Fruit fly (Drosophila melanogaster) whole organism, prepupa: ENCODE measurements around the gene IFT46.
A peak's percentile ranks its signal among the peaks of the same experiment; 100 is the strongest.

ENCODE experiments used
- Blimp-1 ChIP-seq: fragments of 200-800 bp; sonication (Bioruptor generic); optimal IDR thresholded peaks from 3 replicates; lab custom pipeline; 2017; ENCODE audit warnings: missing biosample characterization, missing genetic modification characterization, mild to moderate bottlenecking, moderate library complexity, missing genetic modification reagents
- CG11294 ChIP-seq: fragments of 200-800 bp; sonication (Bioruptor generic); IDR thresholded peaks from 2 replicates; pipeline ENCODE4 v1.3.6; 2022; ENCODE audit warnings: missing biosample characterization, missing genetic modification characterization
- CG32006 ChIP-seq: fragments of 200-800 bp; sonication (Bioruptor generic); optimal IDR thresholded peaks from 3 replicates; lab custom pipeline; 2017; ENCODE audit warnings: missing biosample characterization, mild to moderate bottlenecking, missing genetic modification characterization
- Eip93F ChIP-seq: fragments of 200-800 bp; sonication (Bioruptor generic); optimal IDR thresholded peaks from 2 replicates; lab custom pipeline; 2016; ENCODE audit warnings: missing biosample characterization, mild to moderate bottlenecking, missing genetic modification characterization
- Sox102F ChIP-seq: fragments of 200-800 bp; sonication (Bioruptor generic); optimal IDR thresholded peaks from 2 replicates; lab custom pipeline; 2016; ENCODE audit warnings: missing biosample characterization, mild to moderate bottlenecking, missing genetic modification characterization

dm6 chr2L:18572428-18573136, 43.3 kb downstream of the IFT46 start:
- peak; percentile 52 for TF ChIP-seq Sox102F (GFP tag; lab: Kevin White, UChicago)
- peak; percentile 26; the same call in 1 of the 2 replicates for TF ChIP-seq CG11294 (GFP tag; lab: Robert Waterston, UW)
- peak; percentile 17 for TF ChIP-seq Eip93F (GFP tag; lab: Kevin White, UChicago)
- peak; percentile 29 for TF ChIP-seq CG32006 (GFP tag; lab: Kevin White, UChicago)
- TF ChIP-seq Blimp-1 (GFP tag; lab: Kevin White, UChicago), result peak; percentile 29
